Worm (Caenorhabditis elegans) whole organism, L2 larva: Measurements from ENCODE around the gene dhs-29.

Experiments used
- fos-1 ChIP-seq: fragments of 150-350 bp; optimal IDR thresholded peaks from 2 replicates; lab custom pipeline; 2014; ENCODE audit warnings: missing biosample characterization, missing genetic modification characterization
- lsy-2 ChIP-seq, 2 experiments: fragments of 150-350 bp in 1 of 2; sonication (generic microtip) in 1 of 2; optimal IDR thresholded peaks; 2 replicates each; lab custom pipeline; 2014 to 2017; ENCODE audit warnings: missing biosample characterization in 2 of 2, missing genetic modification characterization in 2 of 2

- no peak for TF ChIP-seq fos-1 (tag; lab: Kevin White, UChicago)
- TF ChIP-seq lsy-2 (tag; optimal IDR thresholded peaks at IDR 0.05; lab: Kevin White, UChicago): peak in 1 of 2 experiments; percentile 26
Measured at ce11 chrX:7661628-7662027, 3.1 kb downstream of the dhs-29 start.
